Worm (Caenorhabditis elegans): ENCODE results near the gene let-765.

Gene let-765

DNA sequence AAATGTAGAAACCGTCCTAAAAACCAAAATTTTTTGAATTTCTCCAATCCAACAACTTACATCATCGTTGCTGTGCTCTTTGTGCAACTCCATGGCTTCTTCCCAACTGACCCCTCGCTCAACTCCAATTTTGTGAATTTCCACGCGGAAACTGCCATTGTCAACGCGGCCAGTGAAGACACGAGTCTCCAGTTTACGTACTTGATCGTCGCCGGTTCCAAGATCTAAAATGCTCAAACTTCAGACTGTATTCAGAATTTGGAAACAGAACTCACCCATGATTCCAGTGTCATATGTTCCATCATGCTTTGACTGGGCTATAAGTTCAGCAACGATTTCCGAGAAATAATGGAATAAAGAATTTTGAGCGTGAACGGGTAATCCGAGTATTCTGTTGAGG lies 6.9 kb downstream of the let-765 start:
- TF ChIP-seq klf-2 (GFP tag; conservative IDR thresholded peaks at IDR 0.05) (no peak), ztf-23 (GFP tag; IDR thresholded peaks at IDR 0.05) (no peak), flt-1 (GFP tag; IDR thresholded peaks at IDR 0.05) (no peak), tab-1 (GFP tag; IDR thresholded peaks at IDR 0.05) (no peak), med-1 (GFP tag; optimal IDR thresholded peaks at IDR 0.05; ENCODE audit: insufficient read depth) (no peak), ztf-29 (GFP tag; IDR thresholded peaks at IDR 0.05) (no peak), ref-1 (GFP tag; conservative IDR thresholded peaks at IDR 0.05) (no peak), T22C8.4 (GFP tag; IDR thresholded peaks at IDR 0.05) (no peak), cog-1 (tag; optimal IDR thresholded peaks at IDR 0.05) (no peak)

ce11 chrIII:6592075-6592474 lies 8.9 kb downstream of the let-765 start, which contains the start of gene F20H11.1:
Gene F20H11.1, minus strand, starts transcription at chrIII:6592175.
- no peak for TF ChIP-seq ztf-29 (GFP tag; IDR thresholded peaks at IDR 0.05)
- TF ChIP-seq tab-1 (GFP tag; IDR thresholded peaks at IDR 0.05): no peak
- TF ChIP-seq ztf-23 (GFP tag; IDR thresholded peaks at IDR 0.05): no peak
- no peak for TF ChIP-seq T22C8.4 (GFP tag; IDR thresholded peaks at IDR 0.05)
- TF ChIP-seq flt-1 (GFP tag; IDR thresholded peaks at IDR 0.05): no peak
- no peak for TF ChIP-seq med-1 (GFP tag; optimal IDR thresholded peaks at IDR 0.05; ENCODE audit: insufficient read depth)
- no peak for TF ChIP-seq cog-1 (tag; optimal IDR thresholded peaks at IDR 0.05)
- no peak for TF ChIP-seq klf-2 (GFP tag; conservative IDR thresholded peaks at IDR 0.05)
- no peak for TF ChIP-seq ref-1 (GFP tag; conservative IDR thresholded peaks at IDR 0.05)

DNA sequence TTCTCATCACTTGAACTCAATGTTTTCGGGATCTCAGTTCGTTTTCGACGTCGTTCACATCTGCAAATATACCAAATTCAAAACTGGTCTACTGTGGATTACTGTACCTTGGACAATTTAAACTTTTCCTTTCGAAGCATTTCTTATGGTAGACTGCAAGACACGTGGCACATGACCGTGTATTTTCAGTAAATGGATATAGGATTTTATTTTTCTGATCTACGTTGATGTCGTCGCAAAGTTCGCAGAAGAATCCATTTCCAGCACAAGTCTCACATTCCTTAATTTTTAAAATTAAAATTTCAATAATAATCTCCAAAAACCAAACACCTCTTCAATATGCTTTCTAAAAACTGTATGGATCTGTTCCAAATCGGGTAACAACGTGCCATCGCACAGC lies 11.5 kb downstream of the let-765 start:
- TF ChIP-seq ztf-29 (GFP tag; IDR thresholded peaks at IDR 0.05): no peak
- TF ChIP-seq cog-1 (tag; optimal IDR thresholded peaks at IDR 0.05): no peak
- TF ChIP-seq klf-2 (GFP tag; conservative IDR thresholded peaks at IDR 0.05): no peak
- TF ChIP-seq ztf-23 (GFP tag; IDR thresholded peaks at IDR 0.05): no peak
- no peak for TF ChIP-seq T22C8.4 (GFP tag; IDR thresholded peaks at IDR 0.05)
- TF ChIP-seq med-1 (GFP tag; optimal IDR thresholded peaks at IDR 0.05; ENCODE audit: insufficient read depth): no peak
- TF ChIP-seq flt-1 (GFP tag; IDR thresholded peaks at IDR 0.05): no peak

DNA sequence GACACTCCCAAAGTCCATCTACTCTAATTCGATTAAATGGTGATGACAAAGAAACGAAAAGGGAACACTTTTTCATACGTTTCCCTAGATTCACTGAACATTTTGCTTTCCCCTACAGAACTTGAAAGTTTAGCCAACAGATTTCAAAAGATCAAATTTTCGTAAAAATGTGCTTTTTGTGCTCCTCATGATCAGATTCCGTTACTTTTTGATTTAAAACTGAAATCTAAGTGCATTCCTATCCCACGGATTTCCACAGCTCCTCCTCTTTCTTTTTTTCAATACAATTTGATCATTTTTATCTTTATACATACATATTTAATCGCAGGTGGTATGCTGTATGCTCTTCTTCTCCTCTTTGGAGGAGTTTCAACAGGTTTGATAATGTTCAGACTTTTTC lies 13.4 kb downstream of the let-765 start, which contains the start of gene ddo-3:
Gene ddo-3 (plus strand): TSS at position 301 of the 400 bp plus-strand sequence.
- TF ChIP-seq T22C8.4 (GFP tag; IDR thresholded peaks at IDR 0.05) (no peak), flt-1 (GFP tag; IDR thresholded peaks at IDR 0.05) (no peak), ztf-23 (GFP tag; IDR thresholded peaks at IDR 0.05) (no peak), ref-1 (GFP tag; conservative IDR thresholded peaks at IDR 0.05) (no peak), cog-1 (tag; optimal IDR thresholded peaks at IDR 0.05) (no peak), klf-2 (GFP tag; conservative IDR thresholded peaks at IDR 0.05) (no peak), med-1 (GFP tag; optimal IDR thresholded peaks at IDR 0.05; ENCODE audit: insufficient read depth) (no peak), tab-1 (GFP tag; IDR thresholded peaks at IDR 0.05) (no peak), ztf-29 (GFP tag; IDR thresholded peaks at IDR 0.05) (no peak)

- TF ChIP-seq ztf-29 (GFP tag; IDR thresholded peaks at IDR 0.05) (no peak), ztf-23 (GFP tag; IDR thresholded peaks at IDR 0.05) (no peak), med-1 (GFP tag; optimal IDR thresholded peaks at IDR 0.05; ENCODE audit: insufficient read depth) (no peak), cog-1 (tag; optimal IDR thresholded peaks at IDR 0.05) (no peak), tab-1 (GFP tag; IDR thresholded peaks at IDR 0.05) (no peak), flt-1 (GFP tag; IDR thresholded peaks at IDR 0.05) (no peak), klf-2 (GFP tag; conservative IDR thresholded peaks at IDR 0.05) (no peak), ref-1 (GFP tag; conservative IDR thresholded peaks at IDR 0.05) (no peak), T22C8.4 (GFP tag; IDR thresholded peaks at IDR 0.05) (no peak)
Measured at ce11 chrIII:6581585-6581984, 19.4 kb downstream of the let-765 start, which contains the start of gene acr-21. Gene acr-21, plus strand, starts transcription at chrIII:6581885.

DNA sequence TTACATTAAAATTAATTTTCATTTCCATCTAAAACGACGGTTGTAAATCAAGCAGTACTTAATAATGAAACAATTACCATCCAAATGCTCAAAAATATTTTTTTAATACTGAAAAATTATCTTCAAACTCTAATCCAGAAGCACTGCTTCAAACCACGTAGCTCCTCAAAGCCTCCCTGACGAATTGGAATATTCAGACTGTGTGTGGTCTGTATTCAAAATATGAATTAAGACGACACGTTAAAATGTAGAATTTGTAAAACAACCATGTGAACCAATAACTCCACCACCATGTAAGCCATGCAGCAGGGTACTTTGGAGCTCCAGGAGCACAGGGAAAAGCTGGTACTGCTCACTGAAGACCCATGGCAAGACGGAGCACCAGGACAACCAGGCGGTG lies 21.6 kb downstream of the let-765 start, which contains the start of gene F27B3.8:
Gene F27B3.8 (plus strand): TSS at position 301 of the 400 bp plus-strand sequence.
- TF ChIP-seq T22C8.4 (GFP tag; IDR thresholded peaks at IDR 0.05) (no peak), ztf-23 (GFP tag; IDR thresholded peaks at IDR 0.05) (no peak), ref-1 (GFP tag; conservative IDR thresholded peaks at IDR 0.05) (no peak), klf-2 (GFP tag; conservative IDR thresholded peaks at IDR 0.05) (no peak), ztf-29 (GFP tag; IDR thresholded peaks at IDR 0.05) (no peak), med-1 (GFP tag; optimal IDR thresholded peaks at IDR 0.05; ENCODE audit: insufficient read depth) (no peak), flt-1 (GFP tag; IDR thresholded peaks at IDR 0.05) (no peak), tab-1 (GFP tag; IDR thresholded peaks at IDR 0.05) (no peak), cog-1 (tag; optimal IDR thresholded peaks at IDR 0.05) (no peak)

- no peak for TF ChIP-seq cog-1 (tag; optimal IDR thresholded peaks at IDR 0.05)
- no peak for TF ChIP-seq flt-1 (GFP tag; IDR thresholded peaks at IDR 0.05)
- no peak for TF ChIP-seq T22C8.4 (GFP tag; IDR thresholded peaks at IDR 0.05)
- TF ChIP-seq ref-1 (GFP tag; conservative IDR thresholded peaks at IDR 0.05): no peak
- TF ChIP-seq med-1 (GFP tag; optimal IDR thresholded peaks at IDR 0.05; ENCODE audit: insufficient read depth): no peak
- no peak for TF ChIP-seq ztf-29 (GFP tag; IDR thresholded peaks at IDR 0.05)
- TF ChIP-seq klf-2 (GFP tag; conservative IDR thresholded peaks at IDR 0.05): no peak
- no peak for TF ChIP-seq ztf-23 (GFP tag; IDR thresholded peaks at IDR 0.05)
- no peak for TF ChIP-seq tab-1 (GFP tag; IDR thresholded peaks at IDR 0.05)
Measured at ce11 chrIII:6578505-6578904, 22.5 kb downstream of the let-765 start, which contains the start of gene F27B3.6. Gene F27B3.6, minus strand, starts transcription at chrIII:6578605.

DNA sequence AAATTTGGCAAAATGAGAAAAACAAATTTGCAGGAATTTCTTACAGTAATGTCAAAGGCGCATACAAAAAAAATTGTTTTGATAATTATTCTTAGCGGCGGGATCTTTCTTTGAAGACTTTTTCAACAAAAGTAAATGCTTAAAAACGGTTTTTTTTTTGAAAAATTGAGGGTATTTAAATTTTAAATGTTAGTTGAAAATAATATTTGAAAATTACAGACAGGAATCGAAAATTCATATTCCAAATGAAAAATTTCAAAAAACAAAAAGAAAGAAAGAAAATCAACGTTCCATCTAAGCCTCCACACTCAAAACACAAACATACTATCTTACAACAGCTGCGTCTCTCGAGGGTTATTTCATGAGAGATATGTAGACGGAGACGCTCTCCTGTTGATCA lies 23.8 kb downstream of the let-765 start:
- TF ChIP-seq T22C8.4 (GFP tag; IDR thresholded peaks at IDR 0.05) (no peak), ref-1 (GFP tag; conservative IDR thresholded peaks at IDR 0.05) (no peak), tab-1 (GFP tag; IDR thresholded peaks at IDR 0.05) (no peak), ztf-29 (GFP tag; IDR thresholded peaks at IDR 0.05) (no peak), ztf-23 (GFP tag; IDR thresholded peaks at IDR 0.05) (no peak), klf-2 (GFP tag; conservative IDR thresholded peaks at IDR 0.05) (no peak), cog-1 (tag; optimal IDR thresholded peaks at IDR 0.05) (no peak), med-1 (GFP tag; optimal IDR thresholded peaks at IDR 0.05; ENCODE audit: insufficient read depth) (no peak), flt-1 (GFP tag; IDR thresholded peaks at IDR 0.05) (no peak)

DNA sequence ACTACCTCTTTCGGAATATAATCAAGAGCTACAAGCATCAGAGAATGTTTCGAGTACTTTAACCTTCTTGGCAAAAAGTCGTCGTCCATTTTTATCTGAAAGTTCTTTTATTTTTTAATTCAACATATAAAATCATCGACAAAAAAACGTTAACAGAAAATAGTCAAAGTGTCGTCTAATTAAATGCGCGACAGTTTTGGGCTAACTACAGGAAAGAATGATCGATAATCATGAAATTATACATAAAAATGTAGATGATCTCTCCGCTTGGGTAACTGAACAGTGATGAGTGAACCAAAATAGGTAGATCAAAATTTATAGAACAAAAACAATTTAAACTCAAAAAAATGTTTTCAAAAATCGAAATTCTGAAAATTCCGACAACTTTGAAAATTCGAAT lies 42.5 kb downstream of the let-765 start, which contains the start of gene C09E7.8:
Gene C09E7.8 (minus strand): TSS at position 101 of the 400 bp plus-strand sequence.
- TF ChIP-seq flt-1 (GFP tag; IDR thresholded peaks at IDR 0.05): no peak
- no peak for TF ChIP-seq T22C8.4 (GFP tag; IDR thresholded peaks at IDR 0.05)
- no peak for TF ChIP-seq cog-1 (tag; optimal IDR thresholded peaks at IDR 0.05)
- TF ChIP-seq ref-1 (GFP tag; conservative IDR thresholded peaks at IDR 0.05): no peak
- TF ChIP-seq klf-2 (GFP tag; conservative IDR thresholded peaks at IDR 0.05): no peak
- no peak for TF ChIP-seq ztf-29 (GFP tag; IDR thresholded peaks at IDR 0.05)
- TF ChIP-seq tab-1 (GFP tag; IDR thresholded peaks at IDR 0.05): no peak
- TF ChIP-seq ztf-23 (GFP tag; IDR thresholded peaks at IDR 0.05): no peak
- TF ChIP-seq med-1 (GFP tag; optimal IDR thresholded peaks at IDR 0.05; ENCODE audit: insufficient read depth): no peak
